Fruit fly (Drosophila melanogaster) whole organism, embryonic: ENCODE measurements around the gene CHOp24.

Source experiments
- Atf-2 ChIP-seq: fragments of 200-800 bp; sonication (Bioruptor generic); optimal IDR thresholded peaks from 2 replicates; lab custom pipeline; 2016; ENCODE audit warnings: missing biosample characterization, missing genetic modification characterization
- CG10979 ChIP-seq: fragments of 200-800 bp; sonication (Bioruptor generic); optimal IDR thresholded peaks from 2 replicates; lab custom pipeline; 2018; ENCODE audit warnings: missing biosample characterization, mild to moderate bottlenecking, missing genetic modification characterization, moderate library complexity
- CG12391 ChIP-seq: fragments of 200-800 bp; sonication (Bioruptor generic); optimal IDR thresholded peaks from 3 replicates; lab custom pipeline; 2018; ENCODE audit warnings: missing biosample characterization, mild to moderate bottlenecking, missing genetic modification characterization, moderate library complexity
- CG13424 ChIP-seq: fragments of 200-800 bp; sonication (Bioruptor generic); optimal IDR thresholded peaks from 2 replicates; lab custom pipeline; 2019; ENCODE audit warnings: missing biosample characterization, mild to moderate bottlenecking, missing genetic modification characterization, moderate library complexity
- CG14710 ChIP-seq: fragments of 200-800 bp; sonication (Bioruptor generic); optimal IDR thresholded peaks from 3 replicates; lab custom pipeline; 2019; ENCODE audit warnings: missing biosample characterization, mild to moderate bottlenecking, missing genetic modification characterization, moderate library complexity
- CG15269 ChIP-seq: fragments of 200-800 bp; sonication (Bioruptor generic); optimal IDR thresholded peaks from 2 replicates; lab custom pipeline; 2018; ENCODE audit warnings: missing biosample characterization, mild to moderate bottlenecking, missing genetic modification characterization, moderate library complexity
- CG15479 ChIP-seq: fragments of 200-800 bp; sonication (Bioruptor generic); optimal IDR thresholded peaks from 3 replicates; lab custom pipeline; 2019; ENCODE audit warnings: missing biosample characterization, mild to moderate bottlenecking, missing genetic modification characterization, moderate library complexity
- CG1603 ChIP-seq: fragments of 200-800 bp; sonication (Bioruptor generic); optimal IDR thresholded peaks from 2 replicates; lab custom pipeline; 2019; ENCODE audit warnings: missing biosample characterization, mild to moderate bottlenecking, missing genetic modification characterization, moderate library complexity
- CG1832 ChIP-seq: fragments of 200-800 bp; sonication (Bioruptor generic); optimal IDR thresholded peaks from 2 replicates; lab custom pipeline; 2017; ENCODE audit warnings: missing biosample characterization, mild to moderate bottlenecking, missing genetic modification characterization, inconsistent platforms
- CG2678 ChIP-seq: fragments of 200-800 bp; sonication (Bioruptor generic); optimal IDR thresholded peaks from 3 replicates; lab custom pipeline; 2019; ENCODE audit warnings: missing biosample characterization, mild to moderate bottlenecking, missing genetic modification characterization, moderate library complexity
- CG32532 ChIP-seq: fragments of 200-800 bp; sonication (Bioruptor generic); IDR thresholded peaks from 2 replicates; pipeline ENCODE4 v1.3.6; 2022; ENCODE audit warnings: missing biosample characterization, missing genetic modification characterization
- CG34422 ChIP-seq: fragments of 200-800 bp; sonication (Bioruptor generic); IDR thresholded peaks from 3 replicates; pipeline ENCODE4 v1.3.6; 2022; ENCODE audit warnings: missing biosample characterization, missing genetic modification characterization
- CG3847 ChIP-seq: fragments of 200-800 bp; sonication (Bioruptor generic); IDR thresholded peaks from 2 replicates; pipeline ENCODE4 v1.3.6; 2022; ENCODE audit warnings: missing biosample characterization, missing genetic modification characterization
- CG42726 ChIP-seq: fragments of 200-800 bp; sonication (Bioruptor generic); IDR thresholded peaks from 2 replicates; pipeline ENCODE4 v1.3.6; 2022; ENCODE audit warnings: missing biosample characterization, missing genetic modification characterization; ENCODE audit not compliant: partially characterized antibody
- CG4424 ChIP-seq: fragments of 200-800 bp; sonication (Bioruptor generic); optimal IDR thresholded peaks from 3 replicates; lab custom pipeline; 2016; ENCODE audit warnings: missing biosample characterization, missing genetic modification characterization
- CG4730 ChIP-seq: fragments of 200-800 bp; sonication (Bioruptor generic); IDR thresholded peaks from 2 replicates; pipeline ENCODE4 v1.3.6; 2022; ENCODE audit warnings: missing biosample characterization, missing genetic modification characterization
- CG5245 ChIP-seq: fragments of 200-800 bp; sonication (Bioruptor generic); optimal IDR thresholded peaks from 3 replicates; lab custom pipeline; 2016; ENCODE audit warnings: missing biosample characterization, missing genetic modification characterization
- CG6254 ChIP-seq: fragments of 200-800 bp; sonication (Bioruptor generic); optimal IDR thresholded peaks from 3 replicates; lab custom pipeline; 2017; ENCODE audit warnings: mild to moderate bottlenecking, missing biosample characterization, missing genetic modification reagents, missing genetic modification characterization
- CG9215 ChIP-seq: fragments of 200-800 bp; sonication (Bioruptor generic); IDR thresholded peaks from 2 replicates; pipeline ENCODE4 v1.3.6; 2022; ENCODE audit warnings: missing biosample characterization, missing genetic modification characterization
- Deaf1 ChIP-seq: fragments of 200-800 bp; optimal IDR thresholded peaks from 3 replicates; lab custom pipeline; 2019; ENCODE audit warnings: missing biosample characterization, mild to moderate bottlenecking, missing genetic modification characterization, moderate library complexity
- Dfd ChIP-seq, 2 experiments: fragments of >200 bp; optimal IDR thresholded peaks; 2 replicates each; lab custom pipeline; 2017; ENCODE audit warnings: missing biosample characterization in 2 of 2, missing genetic modification characterization in 2 of 2
- Elba2 ChIP-seq: fragments of 200-800 bp; sonication (Bioruptor generic); optimal IDR thresholded peaks from 3 replicates; lab custom pipeline; 2016; ENCODE audit warnings: missing biosample characterization, missing genetic modification characterization
- HLHmδ ChIP-seq: fragments of 200-800 bp; sonication (Bioruptor generic); optimal IDR thresholded peaks from 2 replicates; lab custom pipeline; 2018; ENCODE audit warnings: missing biosample characterization, mild to moderate bottlenecking, missing genetic modification characterization, moderate library complexity
- Hey ChIP-seq: fragments of 200-800 bp; sonication (Bioruptor generic); optimal IDR thresholded peaks from 3 replicates; lab custom pipeline; 2018; ENCODE audit warnings: missing biosample characterization, mild to moderate bottlenecking, missing genetic modification characterization
- Hr3 ChIP-seq: fragments of 200-800 bp; sonication (Bioruptor generic); optimal IDR thresholded peaks from 3 replicates; lab custom pipeline; 2016; ENCODE audit warnings: missing biosample characterization, missing genetic modification characterization
- Hsf ChIP-seq: fragments of 200-800 bp; sonication (Bioruptor generic); optimal IDR thresholded peaks from 3 replicates; lab custom pipeline; 2016; ENCODE audit warnings: missing biosample characterization, missing genetic modification characterization
- Oli ChIP-seq: fragments of 200-800 bp; sonication (Bioruptor generic); optimal IDR thresholded peaks from 2 replicates; lab custom pipeline; 2018; ENCODE audit warnings: missing biosample characterization, mild to moderate bottlenecking, missing genetic modification characterization, moderate library complexity
- cato ChIP-seq: fragments of 200-800 bp; sonication (Bioruptor generic); optimal IDR thresholded peaks from 2 replicates; lab custom pipeline; 2016; ENCODE audit warnings: missing biosample characterization, missing genetic modification characterization, borderline replicate concordance
- ci ChIP-seq: fragments of 200-800 bp; sonication (Bioruptor generic); IDR thresholded peaks from 3 replicates; pipeline ENCODE4 v1.3.6; 2022; ENCODE audit warnings: missing biosample characterization, missing genetic modification characterization
- corto ChIP-seq: fragments of 200-800 bp; sonication (Bioruptor generic); optimal IDR thresholded peaks from 2 replicates; lab custom pipeline; 2016; ENCODE audit warnings: missing biosample characterization, mild to moderate bottlenecking, missing genetic modification characterization, moderate library complexity
- dan ChIP-seq: fragments of 200-800 bp; sonication (Bioruptor generic); IDR thresholded peaks from 2 replicates; pipeline ENCODE4 v1.3.6; 2022; ENCODE audit warnings: missing biosample characterization, missing genetic modification characterization
- gcm ChIP-seq: fragments of 200-800 bp; sonication (Bioruptor generic); optimal IDR thresholded peaks from 2 replicates; lab custom pipeline; 2019; ENCODE audit warnings: missing biosample characterization, mild to moderate bottlenecking, missing genetic modification characterization, moderate library complexity
- gt ChIP-seq: fragments of 200-800 bp; sonication (Bioruptor generic); IDR thresholded peaks from 2 replicates; pipeline ENCODE4 v1.3.6; 2022; ENCODE audit warnings: missing biosample characterization, missing genetic modification characterization
- hbn ChIP-seq: fragments of 200-800 bp; sonication (Bioruptor generic); IDR thresholded peaks from 2 replicates; pipeline ENCODE4 v1.3.6; 2022; ENCODE audit warnings: missing biosample characterization, missing genetic modification characterization; ENCODE audit not compliant: partially characterized antibody
- jumu ChIP-seq: fragments of 200-800 bp; sonication (Bioruptor generic); optimal IDR thresholded peaks from 3 replicates; lab custom pipeline; 2016; ENCODE audit warnings: missing biosample characterization, missing genetic modification characterization
- lab ChIP-seq: fragments of 200-800 bp; sonication (Bioruptor generic); optimal IDR thresholded peaks from 3 replicates; lab custom pipeline; 2017; ENCODE audit warnings: missing biosample characterization, missing genetic modification characterization, mild to moderate bottlenecking, moderate library complexity, missing genetic modification reagents
- lbe ChIP-seq: fragments of 200-800 bp; sonication (Bioruptor generic); optimal IDR thresholded peaks from 2 replicates; lab custom pipeline; 2016; ENCODE audit warnings: missing biosample characterization, mild to moderate bottlenecking, missing genetic modification characterization
- lola ChIP-seq, 3 experiments: fragments of >200 bp in 2 of 3; fragments of 200-800 bp in 1 of 3; sonication (Bioruptor generic) in 1 of 3; optimal IDR thresholded peaks; 2 replicates each; lab custom pipeline; 2017 to 2019; ENCODE audit warnings: missing biosample characterization in 3 of 3, missing genetic modification characterization in 3 of 3, mild to moderate bottlenecking in 1 of 3, moderate library complexity in 1 of 3
- mld ChIP-seq: fragments of 200-800 bp; sonication (Bioruptor generic); IDR thresholded peaks from 3 replicates; pipeline ENCODE4 v1.3.6; 2022; ENCODE audit warnings: missing biosample characterization, missing genetic modification characterization; ENCODE audit not compliant: partially characterized antibody
- odd ChIP-seq: fragments of 200-800 bp; sonication (Bioruptor generic); optimal IDR thresholded peaks from 2 replicates; lab custom pipeline; 2017; ENCODE audit warnings: missing biosample characterization, mild to moderate bottlenecking, missing genetic modification characterization
- otp ChIP-seq: fragments of 200-800 bp; sonication (Bioruptor generic); IDR thresholded peaks from 3 replicates; pipeline ENCODE4, ENCODE4 v1.3.6; 2022; ENCODE audit warnings: missing biosample characterization, missing genetic modification characterization
- prd ChIP-seq, 3 experiments: fragments of >200 bp in 2 of 3; fragments of 200-800 bp in 1 of 3; sonication (Bioruptor generic) in 1 of 3; optimal IDR thresholded peaks in 2 of 3; IDR thresholded peaks in 1 of 3; 2 replicates in 2 of 3; 3 replicates in 1 of 3; pipeline versions ENCODE4 v1.3.6 to Lab custom; 2017 to 2022; ENCODE audit warnings: missing biosample characterization in 1 of 3, missing genetic modification characterization in 1 of 3
- psq ChIP-seq: fragments of 200-800 bp; sonication (Bioruptor generic); optimal IDR thresholded peaks from 2 replicates; lab custom pipeline; 2017; ENCODE audit warnings: missing biosample characterization, missing genetic modification characterization
- schlank ChIP-seq: fragments of 200-800 bp; sonication (Bioruptor generic); optimal IDR thresholded peaks from 2 replicates; lab custom pipeline; 2018; ENCODE audit warnings: missing biosample characterization, mild to moderate bottlenecking, missing genetic modification characterization
- ssp ChIP-seq: fragments of 200-800 bp; sonication (Bioruptor generic); IDR thresholded peaks from 2 replicates; pipeline ENCODE4 v1.3.6; 2022; ENCODE audit warnings: missing biosample characterization, missing genetic modification characterization
- trem ChIP-seq: fragments of 200-800 bp; optimal IDR thresholded peaks from 3 replicates; lab custom pipeline; 2019; ENCODE audit warnings: missing biosample characterization, mild to moderate bottlenecking, missing genetic modification characterization, moderate library complexity
- tup ChIP-seq: fragments of 200-800 bp; sonication (Bioruptor generic); optimal IDR thresholded peaks from 2 replicates; lab custom pipeline; 2016; ENCODE audit warnings: missing biosample characterization, mild to moderate bottlenecking, missing genetic modification characterization, moderate library complexity
- unc-4 ChIP-seq: fragments of 200-800 bp; sonication (Bioruptor generic); IDR thresholded peaks from 2 replicates; pipeline ENCODE4 v1.3.6; 2022; ENCODE audit warnings: missing biosample characterization, missing genetic modification characterization; ENCODE audit not compliant: partially characterized antibody
- vfl ChIP-seq: fragments of 200-800 bp; sonication (Bioruptor generic); optimal IDR thresholded peaks from 2 replicates; lab custom pipeline; 2016; ENCODE audit warnings: missing biosample characterization, missing genetic modification characterization
- wdn ChIP-seq: fragments of 200-800 bp; sonication (Bioruptor generic); IDR thresholded peaks from 2 replicates; pipeline ENCODE4 v1.3.6; 2022; ENCODE audit warnings: missing biosample characterization, missing genetic modification characterization

CHOp24 gene

DNA sequence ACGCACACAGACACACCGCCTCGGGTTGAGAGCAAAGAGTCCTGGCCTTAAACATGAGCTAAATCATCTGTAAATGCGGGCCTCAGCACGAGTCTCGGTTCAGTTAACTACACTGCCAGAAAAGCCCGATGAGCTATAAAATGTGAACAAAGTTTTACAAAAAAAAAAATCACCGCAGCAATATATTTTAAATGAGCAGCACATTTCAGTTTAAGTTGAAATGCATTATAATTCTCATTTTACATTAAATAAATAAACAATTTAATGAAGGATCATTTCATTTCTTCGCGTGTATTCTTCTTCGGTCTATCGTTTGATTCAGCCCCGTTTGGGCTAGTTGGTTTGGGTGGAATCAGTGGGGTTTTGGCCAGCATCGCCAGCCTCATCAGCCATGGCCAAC is 35.4 kb upstream of the CHOp24 start (continued):
- TF ChIP-seq Oli (tag; lab: Kevin White, UChicago) (peak; percentile 14), Atf-2 (GFP tag; lab: Kevin White, UChicago) (no peak), lab (GFP tag; lab: Kevin White, UChicago) (peak; percentile 14), CG4730 (GFP tag; lab: Robert Waterston, UW) (0 out of 2 replicates have a peak, but pooled peaks have one; percentile 9), CG1603 (tag; lab: Kevin White, UChicago) (peak; percentile 35), CG1832 (GFP tag; lab: Kevin White, UChicago) (no peak), CG6254 (GFP tag; lab: Kevin White, UChicago) (peak; percentile 5), Dfd (GFP tag; optimal IDR thresholded peaks at IDR 0.05; lab: Kevin White, UChicago) (no peak), gt (GFP tag; lab: Robert Waterston, UW) (no peak), dan (GFP tag; lab: Robert Waterston, UW) (no peak), odd (GFP tag; lab: Kevin White, UChicago) (no peak), psq (GFP tag; lab: Kevin White, UChicago) (no peak), trem (tag; lab: Kevin White, UChicago) (no peak), prd (optimal IDR thresholded peaks at IDR 0.05; lab: Kevin White, UChicago) (no peak), prd (GFP tag; IDR thresholded peaks at IDR 0.05; lab: Robert Waterston, UW) (peak; percentile 59; the same call in 2 of the 3 replicates), CG34422 (GFP tag; lab: Robert Waterston, UW) (no peak), hbn (no peak), CG14710 (tag; lab: Kevin White, UChicago) (peak; percentile 5), CG5245 (GFP tag; lab: Kevin White, UChicago) (peak; percentile 10), CG15479 (no peak), lbe (GFP tag; lab: Kevin White, UChicago) (no peak), HLHmδ (no peak), CG2678 (peak; percentile 35), schlank (tag; lab: Kevin White, UChicago) (no peak), otp (GFP tag; lab: Robert Waterston, UW) (no peak), lola (GFP tag; optimal IDR thresholded peaks at IDR 0.05; lab: Kevin White, UChicago) (peak in 1 of 3 experiments; percentile 23), Hey (tag; lab: Kevin White, UChicago) (no peak), Elba2 (GFP tag; lab: Kevin White, UChicago) (no peak), unc-4 (no peak), cato (GFP tag; lab: Kevin White, UChicago) (no peak), Deaf1 (tag; lab: Kevin White, UChicago) (no peak), ssp (no peak), CG4424 (no peak), CG3847 (GFP tag; lab: Robert Waterston, UW) (no peak), corto (GFP tag; lab: Kevin White, UChicago) (no peak), Hsf (GFP tag; lab: Kevin White, UChicago) (peak; percentile 19), tup (GFP tag; lab: Kevin White, UChicago) (no peak), ci (GFP tag; lab: Robert Waterston, UW) (0 out of 3 replicates have a peak, but pooled peaks have one; percentile 33), CG9215 (GFP tag; lab: Robert Waterston, UW) (no peak), gcm (GFP tag; lab: Kevin White, UChicago) (peak; percentile 11), CG15269 (peak; percentile 17), CG42726 (no peak), Hr3 (GFP tag; lab: Kevin White, UChicago) (no peak), CG32532 (no peak), CG13424 (peak; percentile 18), CG10979 (peak; percentile 36), vfl (GFP tag; lab: Kevin White, UChicago) (no peak), wdn (GFP tag; lab: Robert Waterston, UW) (no peak), CG12391 (peak; percentile 36), mld (no peak), jumu (GFP tag; lab: Kevin White, UChicago) (no peak)
